Worm (Caenorhabditis elegans): ENCODE data around the gene clec-35.

- TF ChIP-seq T22C8.4 (GFP tag; IDR thresholded peaks at IDR 0.05) (no peak), ref-1 (GFP tag; conservative IDR thresholded peaks at IDR 0.05) (no peak), med-1 (GFP tag; optimal IDR thresholded peaks at IDR 0.05; ENCODE audit: insufficient read depth) (no peak)
Observed at ce11 chrV:16853956-16854683, at the start of gene clec-35, which contains the start of gene clec-27.
